Fruit fly (Drosophila melanogaster) whole organism, embryonic: ENCODE measurements around the gene Peritrophin-15a.

Source experiments
- Abd-B ChIP-seq: fragments of 200-800 bp; sonication (Bioruptor generic); optimal IDR thresholded peaks from 2 replicates; lab custom pipeline; 2018; ENCODE audit warnings: missing biosample characterization, mild to moderate bottlenecking, missing genetic modification characterization, moderate library complexity
- Ada2b ChIP-seq: fragments of 200-800 bp; sonication (Bioruptor generic); IDR thresholded peaks from 2 replicates; pipeline ENCODE4 v1.3.6; 2022; ENCODE audit warnings: missing biosample characterization, missing genetic modification characterization
- CG10366 ChIP-seq: fragments of 200-800 bp; sonication (Bioruptor generic); IDR thresholded peaks from 2 replicates; pipeline ENCODE4 v1.3.6; 2022; ENCODE audit warnings: missing biosample characterization, missing genetic modification characterization
- CG12219 ChIP-seq: fragments of 200-800 bp; sonication (Bioruptor generic); optimal IDR thresholded peaks from 3 replicates; lab custom pipeline; 2018; ENCODE audit warnings: missing biosample characterization, mild to moderate bottlenecking, missing genetic modification characterization
- CG1233 ChIP-seq: fragments of 200-800 bp; sonication (Bioruptor generic); optimal IDR thresholded peaks from 4 replicates; lab custom pipeline; 2018; ENCODE audit warnings: missing biosample characterization, mild to moderate bottlenecking, missing genetic modification characterization
- CG17912 ChIP-seq: fragments of 200-800 bp; sonication (Bioruptor generic); optimal IDR thresholded peaks from 2 replicates; lab custom pipeline; 2018; ENCODE audit warnings: missing biosample characterization, mild to moderate bottlenecking, missing genetic modification characterization
- CG18011 ChIP-seq: fragments of 200-800 bp; sonication (Bioruptor generic); optimal IDR thresholded peaks from 2 replicates; lab custom pipeline; 2017; ENCODE audit warnings: missing biosample characterization, missing genetic modification characterization, mild to moderate bottlenecking, moderate library complexity, missing genotype
- CG18619 ChIP-seq: fragments of 200-800 bp; sonication (Bioruptor generic); optimal IDR thresholded peaks from 3 replicates; lab custom pipeline; 2017; ENCODE audit warnings: missing biosample characterization, mild to moderate bottlenecking, missing genetic modification characterization
- CG2129 ChIP-seq: fragments of 200-800 bp; sonication (Bioruptor generic); IDR thresholded peaks from 2 replicates; pipeline ENCODE4 v1.3.6; 2022; ENCODE audit warnings: missing biosample characterization, missing genetic modification characterization; ENCODE audit not compliant: partially characterized antibody
- CG2875 ChIP-seq: fragments of 200-800 bp; sonication (Bioruptor generic); optimal IDR thresholded peaks from 2 replicates; lab custom pipeline; 2017; ENCODE audit warnings: missing biosample characterization, mild to moderate bottlenecking, missing genetic modification characterization, missing genetic modification reagents
- CG31365 ChIP-seq: fragments of 200-800 bp; sonication (Bioruptor generic); optimal IDR thresholded peaks from 2 replicates; lab custom pipeline; 2018; ENCODE audit warnings: missing biosample characterization, mild to moderate bottlenecking, missing genetic modification characterization
- CG3407 ChIP-seq: fragments of 200-800 bp; sonication (Bioruptor generic); optimal IDR thresholded peaks from 2 replicates; lab custom pipeline; 2018; ENCODE audit warnings: missing biosample characterization, mild to moderate bottlenecking, missing genetic modification characterization
- CG7556 ChIP-seq: fragments of 200-800 bp; sonication (Bioruptor generic); optimal IDR thresholded peaks from 2 replicates; lab custom pipeline; 2017; ENCODE audit warnings: missing biosample characterization, mild to moderate bottlenecking, missing genetic modification characterization
- CG8281 ChIP-seq: fragments of 200-800 bp; sonication (Bioruptor generic); optimal IDR thresholded peaks from 2 replicates; lab custom pipeline; 2018; ENCODE audit warnings: missing biosample characterization, mild to moderate bottlenecking, missing genetic modification characterization, moderate library complexity
- CG9609 ChIP-seq: fragments of 200-800 bp; sonication (Bioruptor generic); optimal IDR thresholded peaks from 3 replicates; lab custom pipeline; 2016; ENCODE audit warnings: missing biosample characterization, missing genetic modification characterization
- D19A ChIP-seq: fragments of 200-800 bp; optimal IDR thresholded peaks from 3 replicates; lab custom pipeline; 2019; ENCODE audit warnings: missing biosample characterization, mild to moderate bottlenecking, missing genetic modification characterization, moderate library complexity
- E2f2 ChIP-seq: fragments of 200-800 bp; sonication (Bioruptor generic); IDR thresholded peaks from 2 replicates; pipeline ENCODE4 v1.3.6; 2022; ENCODE audit warnings: missing biosample characterization, missing genetic modification characterization
- ERR ChIP-seq: fragments of 200-800 bp; sonication (Bioruptor generic); optimal IDR thresholded peaks from 2 replicates; lab custom pipeline; 2016; ENCODE audit warnings: missing biosample characterization, missing genetic modification characterization
- Eip74EF ChIP-seq, 2 experiments: fragments of 200-800 bp in 1 of 2; fragments of >200 bp in 1 of 2; sonication (Bioruptor generic) in 1 of 2; optimal IDR thresholded peaks; 2 replicates each; lab custom pipeline; 2017 to 2019; ENCODE audit warnings: missing biosample characterization in 2 of 2, missing genetic modification characterization in 2 of 2, mild to moderate bottlenecking in 1 of 2, moderate library complexity in 1 of 2
- Elba2 ChIP-seq: fragments of 200-800 bp; sonication (Bioruptor generic); optimal IDR thresholded peaks from 3 replicates; lab custom pipeline; 2016; ENCODE audit warnings: missing biosample characterization, missing genetic modification characterization
- Ets65A ChIP-seq: fragments of 200-800 bp; sonication (Bioruptor generic); peaks from one replicate; lab custom pipeline; 2016; ENCODE audit warnings: missing biosample characterization, missing genetic modification characterization
- GATAe ChIP-seq: fragments of 200-800 bp; sonication (Bioruptor generic); conservative IDR thresholded peaks from 2 replicates; pipeline ENCODE4 v1.3.6; 2022; ENCODE audit warnings: missing biosample characterization, missing genetic modification characterization
- Hey ChIP-seq: fragments of 200-800 bp; sonication (Bioruptor generic); optimal IDR thresholded peaks from 3 replicates; lab custom pipeline; 2018; ENCODE audit warnings: missing biosample characterization, mild to moderate bottlenecking, missing genetic modification characterization
- Hsf ChIP-seq: fragments of 200-800 bp; sonication (Bioruptor generic); optimal IDR thresholded peaks from 3 replicates; lab custom pipeline; 2016; ENCODE audit warnings: missing biosample characterization, missing genetic modification characterization
- Kr ChIP-seq: fragments of 200-800 bp; sonication (Bioruptor generic); optimal IDR thresholded peaks from 2 replicates; lab custom pipeline; 2017; ENCODE audit warnings: missing biosample characterization, mild to moderate bottlenecking, missing genetic modification characterization
- MESR4 ChIP-seq: fragments of 200-800 bp; sonication (Bioruptor generic); optimal IDR thresholded peaks from 2 replicates; lab custom pipeline; 2018; ENCODE audit warnings: missing biosample characterization, mild to moderate bottlenecking, missing genetic modification characterization, moderate library complexity
- NC2α ChIP-seq: fragments of 200-800 bp; sonication (Bioruptor generic); optimal IDR thresholded peaks from 2 replicates; lab custom pipeline; 2016; ENCODE audit warnings: missing biosample characterization, missing genetic modification characterization
- Oli ChIP-seq: fragments of 200-800 bp; sonication (Bioruptor generic); optimal IDR thresholded peaks from 2 replicates; lab custom pipeline; 2018; ENCODE audit warnings: missing biosample characterization, mild to moderate bottlenecking, missing genetic modification characterization, moderate library complexity
- Stat92E ChIP-seq, 3 experiments: fragments of >200 bp in 2 of 3; fragments of 200-800 bp in 1 of 3; sonication (Bioruptor generic) in 1 of 3; optimal IDR thresholded peaks; 2 replicates each; lab custom pipeline; 2017 to 2019; ENCODE audit warnings: missing biosample characterization in 3 of 3, missing genetic modification characterization in 3 of 3, mild to moderate bottlenecking in 1 of 3, moderate library complexity in 1 of 3
- TFAM ChIP-seq: fragments of 200-800 bp; sonication (Bioruptor generic); optimal IDR thresholded peaks from 2 replicates; lab custom pipeline; 2017; ENCODE audit warnings: missing biosample characterization, missing genetic modification characterization, inconsistent platforms
- chinmo ChIP-seq: fragments of 200-800 bp; sonication (Bioruptor generic); IDR thresholded peaks from 4 replicates; pipeline ENCODE4 v1.3.6; 2022; ENCODE audit warnings: missing biosample characterization, missing genetic modification characterization; ENCODE audit not compliant: partially characterized antibody
- chn ChIP-seq: fragments of 200-800 bp; sonication (Bioruptor generic); optimal IDR thresholded peaks from 2 replicates; lab custom pipeline; 2016; ENCODE audit warnings: missing biosample characterization, missing genetic modification characterization
- ewg ChIP-seq: fragments of 200-800 bp; sonication (Bioruptor generic); optimal IDR thresholded peaks from 3 replicates; lab custom pipeline; 2017; ENCODE audit warnings: mild to moderate bottlenecking, missing biosample characterization, missing genetic modification reagents, missing genetic modification characterization
- gsb ChIP-seq: fragments of 200-800 bp; sonication (Bioruptor generic); IDR thresholded peaks from 2 replicates; pipeline ENCODE4 v1.3.6; 2022; ENCODE audit warnings: missing biosample characterization, missing genetic modification characterization
- ind ChIP-seq: fragments of 200-800 bp; sonication (Bioruptor generic); optimal IDR thresholded peaks from 3 replicates; lab custom pipeline; 2016; ENCODE audit warnings: missing biosample characterization, missing genetic modification characterization
- maf-S ChIP-seq: fragments of 200-800 bp; sonication (Bioruptor generic); optimal IDR thresholded peaks from 2 replicates; lab custom pipeline; 2016; ENCODE audit warnings: missing biosample characterization, missing genetic modification characterization
- mirr ChIP-seq: fragments of 200-800 bp; sonication (Bioruptor generic); optimal IDR thresholded peaks from 3 replicates; lab custom pipeline; 2018; ENCODE audit warnings: missing biosample characterization, mild to moderate bottlenecking, missing genetic modification characterization
- pan ChIP-seq, 4 experiments: fragments of >200 bp in 3 of 4; fragments of 200-800 bp in 1 of 4; sonication (Bioruptor generic) in 1 of 4; optimal IDR thresholded peaks in 3 of 4; IDR thresholded peaks in 1 of 4; 2 replicates each; pipeline versions ENCODE4 v1.3.6 to Lab custom; 2017 to 2022; ENCODE audit warnings: missing biosample characterization in 2 of 4, missing genetic modification characterization in 2 of 4, mixed read lengths in 1 of 4
- pb ChIP-seq: fragments of 200-800 bp; sonication (Bioruptor generic); optimal IDR thresholded peaks from 3 replicates; lab custom pipeline; 2016; ENCODE audit warnings: missing biosample characterization, missing genetic modification characterization
- repo ChIP-seq: fragments of 200-800 bp; sonication (Bioruptor generic); optimal IDR thresholded peaks from 2 replicates; lab custom pipeline; 2016; ENCODE audit warnings: missing biosample characterization, missing genetic modification characterization
- rib ChIP-seq: fragments of 200-800 bp; sonication (Bioruptor generic); IDR thresholded peaks from 2 replicates; pipeline ENCODE4 v1.3.6; 2022; ENCODE audit warnings: missing biosample characterization, missing genetic modification characterization
- run ChIP-seq: fragments of 200-800 bp; sonication (Bioruptor generic); optimal IDR thresholded peaks from 3 replicates; lab custom pipeline; 2018; ENCODE audit warnings: missing biosample characterization, mild to moderate bottlenecking, missing genetic modification characterization
- sna ChIP-seq: fragments of 200-800 bp; sonication (Bioruptor generic); IDR thresholded peaks from 2 replicates; pipeline ENCODE4 v1.3.6; 2022; ENCODE audit warnings: missing biosample characterization, missing genetic modification characterization; ENCODE audit not compliant: partially characterized antibody
- stc ChIP-seq: fragments of 200-800 bp; sonication (Bioruptor generic); IDR thresholded peaks from 2 replicates; pipeline ENCODE4 v1.3.6; 2022; ENCODE audit warnings: missing biosample characterization, missing genetic modification characterization
- tap ChIP-seq: fragments of 200-800 bp; optimal IDR thresholded peaks from 3 replicates; lab custom pipeline; 2019; ENCODE audit warnings: missing biosample characterization, mild to moderate bottlenecking, missing genetic modification characterization, moderate library complexity
- vnd ChIP-seq: fragments of 200-800 bp; sonication (Bioruptor generic); IDR thresholded peaks from 3 replicates; pipeline ENCODE4 v1.3.6; 2022; ENCODE audit warnings: missing biosample characterization, missing genetic modification characterization; ENCODE audit not compliant: partially characterized antibody
- z ChIP-seq: fragments of 200-800 bp; sonication (Bioruptor generic); IDR thresholded peaks from 3 replicates; pipeline ENCODE4 v1.3.6; 2022; ENCODE audit warnings: missing biosample characterization, missing genetic modification characterization

Peritrophin-15a gene

dm6 chr2L:8362273-8362954 lies 33.5 kb downstream of the Peritrophin-15a start, which contains the start of gene CG7627 (continued):
- peak; percentile 54 for TF ChIP-seq CG2875
- peak; percentile 57 for TF ChIP-seq tap (tag; lab: Kevin White, UChicago)
- peak; percentile 56 for TF ChIP-seq chn
- TF ChIP-seq Oli = peak; percentile 54
- TF ChIP-seq CG17912 (GFP tag; lab: Kevin White, UChicago) = peak; percentile 24
- TF ChIP-seq CG31365 = peak; percentile 59
- peak; percentile 57; the same call in 1 of the 2 replicates for TF ChIP-seq rib (GFP tag; lab: Robert Waterston, UW)
- peak; percentile 97 for TF ChIP-seq Ets65A (GFP tag; lab: Kevin White, UChicago)
- no peak for TF ChIP-seq mirr (GFP tag; lab: Kevin White, UChicago)
- TF ChIP-seq D19A (tag; lab: Kevin White, UChicago) = peak; percentile 33
- TF ChIP-seq sna (GFP tag; lab: Robert Waterston, UW) = no peak
- TF ChIP-seq chinmo (GFP tag; lab: Robert Waterston, UW) = peak; percentile 74; the same call in 2 of the 4 replicates
- TF ChIP-seq Hey = no peak
- TF ChIP-seq gsb (GFP tag; lab: Robert Waterston, UW) = peak; percentile 43; the same call in 1 of the 2 replicates
- TF ChIP-seq Elba2 (GFP tag; lab: Kevin White, UChicago) = peak; percentile 89
- peak; percentile 28 for TF ChIP-seq CG3407 (GFP tag; lab: Kevin White, UChicago)
- peak in 1 of 2 experiments; percentile 41 for TF ChIP-seq Eip74EF (GFP tag; optimal IDR thresholded peaks at IDR 0.05; lab: Kevin White, UChicago)
- TF ChIP-seq ind (GFP tag; lab: Kevin White, UChicago) = peak; percentile 78
- peak; percentile 67 for TF ChIP-seq pb (GFP tag; lab: Kevin White, UChicago)
- peak; percentile 63 for TF ChIP-seq ERR
- TF ChIP-seq CG1233 = peak; percentile 54
- TF ChIP-seq CG10366 (GFP tag; lab: Robert Waterston, UW) = peak; percentile 73
- TF ChIP-seq CG12219 (GFP tag; lab: Kevin White, UChicago) = peak; percentile 73
- peak; percentile 35 for TF ChIP-seq run (tag; lab: Kevin White, UChicago)
- TF ChIP-seq pan (optimal IDR thresholded peaks at IDR 0.05; lab: Kevin White, UChicago) = no peak
- TF ChIP-seq pan (GFP tag; optimal IDR thresholded peaks at IDR 0.05 in 1 of 2, IDR thresholded peaks at IDR 0.05 in 1 of 2) = peak in 1 of 2 experiments; percentile 83
- TF ChIP-seq CG7556 (GFP tag; lab: Kevin White, UChicago) = peak; percentile 85
- TF ChIP-seq NC2α (GFP tag; lab: Kevin White, UChicago) = peak; percentile 12
- peak; percentile 60; the same call in 1 of the 2 replicates for TF ChIP-seq stc (GFP tag; lab: Robert Waterston, UW)
- TF ChIP-seq MESR4 (GFP tag; lab: Kevin White, UChicago) = no peak
- no peak for TF ChIP-seq CG2129 (GFP tag; lab: Robert Waterston, UW)
- no peak for TF ChIP-seq z (GFP tag; lab: Robert Waterston, UW)
- TF ChIP-seq E2f2 = no peak
- peak; percentile 72 for TF ChIP-seq CG9609 (GFP tag; lab: Kevin White, UChicago)
- TF ChIP-seq GATAe (GFP tag; lab: Robert Waterston, UW) = peak; percentile 38; the same call in 1 of the 2 replicates
- no peak for TF ChIP-seq vnd
- TF ChIP-seq CG8281 (tag; lab: Kevin White, UChicago) = peak; percentile 50
- peak; percentile 74 for TF ChIP-seq Hsf (GFP tag; lab: Kevin White, UChicago)
- TF ChIP-seq maf-S = peak; percentile 43
- TF ChIP-seq CG18619 (GFP tag; lab: Kevin White, UChicago) = peak; percentile 71
- no peak for TF ChIP-seq Stat92E (GFP tag; optimal IDR thresholded peaks at IDR 0.05; lab: Kevin White, UChicago)
- peak; percentile 26 for TF ChIP-seq CG18011 (GFP tag; lab: Kevin White, UChicago)
- no peak for TF ChIP-seq Kr (GFP tag; lab: Kevin White, UChicago)
- peak; percentile 47 for TF ChIP-seq ewg (GFP tag; lab: Kevin White, UChicago)
- TF ChIP-seq Abd-B (GFP tag; lab: Kevin White, UChicago) = peak; percentile 47
- peak; percentile 73 for TF ChIP-seq repo (GFP tag; lab: Kevin White, UChicago)
- TF ChIP-seq TFAM (GFP tag; lab: Kevin White, UChicago) = no peak
- peak; percentile 83 for TF ChIP-seq Ada2b (GFP tag; lab: Robert Waterston, UW)
